Fruit fly (Drosophila melanogaster): Measurements from ENCODE around the gene Muc26B.
A peak's percentile ranks its signal among the peaks of the same experiment; 100 is the strongest.

Gene Muc26B

dm6 chr2L:6124815-6125214 is 27.0 kb upstream of the Muc26B start, which contains the start of gene Arpc4 (continued):
- TF ChIP-seq pdm3 (GFP tag; optimal IDR thresholded peaks at IDR 0.05), result peak; percentile 73
- TF ChIP-seq CG34406 (GFP tag; optimal IDR thresholded peaks at IDR 0.05), result no peak
- TF ChIP-seq spab (GFP tag; optimal IDR thresholded peaks at IDR 0.05), result no peak
- peak; percentile 62 for TF ChIP-seq CG10631 (GFP tag; optimal IDR thresholded peaks at IDR 0.05)
- TF ChIP-seq CG7368 (GFP tag; optimal IDR thresholded peaks at IDR 0.05), result no peak
- peak; percentile 2 for TF ChIP-seq Sox15 (GFP tag; optimal IDR thresholded peaks at IDR 0.05)
- TF ChIP-seq CG31627 (GFP tag; optimal IDR thresholded peaks at IDR 0.05), result peak; percentile 64
- no peak for TF ChIP-seq salr (GFP tag; optimal IDR thresholded peaks at IDR 0.05)
- TF ChIP-seq CG8319 (GFP tag; optimal IDR thresholded peaks at IDR 0.05), result no peak
- TF ChIP-seq CG3919 (GFP tag; optimal IDR thresholded peaks at IDR 0.05), result no peak
- no peak for TF ChIP-seq Lpt (GFP tag; optimal IDR thresholded peaks at IDR 0.05)
- TF ChIP-seq Eip93F (GFP tag; optimal IDR thresholded peaks at IDR 0.05), result no peak
- no peak for TF ChIP-seq CG9139 (GFP tag; optimal IDR thresholded peaks at IDR 0.05)
- peak; percentile 25 for TF ChIP-seq Ets96B (tag; optimal IDR thresholded peaks at IDR 0.05)
- TF ChIP-seq Eip78C (GFP tag), result peak; percentile 82
- TF ChIP-seq vri (GFP tag; optimal IDR thresholded peaks at IDR 0.05), result no peak
- no peak; the same call in 1 of the 3 replicates for TF ChIP-seq eg (GFP tag; IDR thresholded peaks at IDR 0.05)
- TF ChIP-seq Sox102F (GFP tag; optimal IDR thresholded peaks at IDR 0.05), result no peak
- TF ChIP-seq svp (GFP tag), result no peak
- TF ChIP-seq net (GFP tag; optimal IDR thresholded peaks at IDR 0.05), result no peak
- no peak for TF ChIP-seq fd59A (GFP tag; optimal IDR thresholded peaks at IDR 0.05)
- TF ChIP-seq CG6792 (GFP tag; optimal IDR thresholded peaks at IDR 0.05), result peak; percentile 42
- TF ChIP-seq Met (GFP tag; optimal IDR thresholded peaks at IDR 0.05), result peak; percentile 46
- TF ChIP-seq CG11294 (GFP tag; IDR thresholded peaks at IDR 0.05), result no peak
- peak; percentile 65; the same call in 2 of the 3 replicates for TF ChIP-seq CG6163 (GFP tag; IDR thresholded peaks at IDR 0.05)
- TF ChIP-seq CG10669 (GFP tag; optimal IDR thresholded peaks at IDR 0.05), result no peak
- TF ChIP-seq CG3032 (tag; optimal IDR thresholded peaks at IDR 0.05), result peak; percentile 57
- peak; percentile 62 for TF ChIP-seq lz (GFP tag; optimal IDR thresholded peaks at IDR 0.05)
- no peak for TF ChIP-seq Blimp-1 (GFP tag; optimal IDR thresholded peaks at IDR 0.05)
- TF ChIP-seq topi (GFP tag; optimal IDR thresholded peaks at IDR 0.05), result peak; percentile 46

- TF ChIP-seq fkh (GFP tag; optimal IDR thresholded peaks at IDR 0.05) (no peak), CG11762 (GFP tag; optimal IDR thresholded peaks at IDR 0.05; ENCODE audit: insufficient read depth) (no peak), CG6792 (GFP tag; optimal IDR thresholded peaks at IDR 0.05) (no peak), CG3032 (tag; optimal IDR thresholded peaks at IDR 0.05) (no peak), CG15336 (GFP tag; IDR thresholded peaks at IDR 0.05) (no peak), CG6276 (GFP tag; optimal IDR thresholded peaks at IDR 0.05) (no peak), Sox14 (GFP tag; optimal IDR thresholded peaks at IDR 0.05) (no peak), Blimp-1 (GFP tag; optimal IDR thresholded peaks at IDR 0.05) (no peak), CG10631 (GFP tag; optimal IDR thresholded peaks at IDR 0.05) (no peak), CG32006 (GFP tag; optimal IDR thresholded peaks at IDR 0.05) (no peak), CG10669 (GFP tag; optimal IDR thresholded peaks at IDR 0.05) (no peak), fd59A (GFP tag; optimal IDR thresholded peaks at IDR 0.05) (no peak), Eip78C (GFP tag) (no peak), CG3919 (GFP tag; optimal IDR thresholded peaks at IDR 0.05) (no peak), CG4318 (GFP tag; optimal IDR thresholded peaks at IDR 0.05) (no peak), Met (GFP tag; optimal IDR thresholded peaks at IDR 0.05) (no peak), Ets96B (tag; optimal IDR thresholded peaks at IDR 0.05) (no peak), cyc (GFP tag; optimal IDR thresholded peaks at IDR 0.05) (no peak)
Observed at dm6 chr2L:6127478-6127877, 24.3 kb upstream of the Muc26B start, which contains the start of gene WDR79. Gene WDR79 (minus strand): TSS chr2L:6127775.

dm6 chr2L:6130522-6131073 is 21.2 kb upstream of the Muc26B start, which contains the start of the genes B9d2, tctn and CG9222:
Gene B9d2 (minus strand): TSS chr2L:6130651.
Gene tctn (minus strand): TSS chr2L:6130651.
Gene CG9222 (plus strand): TSS chr2L:6131023.
- TF ChIP-seq net (GFP tag; optimal IDR thresholded peaks at IDR 0.05), result no peak
- TF ChIP-seq lz (GFP tag; optimal IDR thresholded peaks at IDR 0.05), result no peak
- TF ChIP-seq spab (GFP tag; optimal IDR thresholded peaks at IDR 0.05), result no peak
- TF ChIP-seq pdm3 (GFP tag; optimal IDR thresholded peaks at IDR 0.05), result no peak
- TF ChIP-seq CG34406 (GFP tag; optimal IDR thresholded peaks at IDR 0.05), result no peak
- no peak for TF ChIP-seq achi (GFP tag; optimal IDR thresholded peaks at IDR 0.05)

All from whole organism, prepupa.